Worm (Caenorhabditis elegans) whole organism, L4/young adult: ENCODE measurements around the gene T25B9.3.

Source experiments
- W03F9.2 ChIP-seq: fragments of 150-350 bp; optimal IDR thresholded peaks from 2 replicates; lab custom pipeline; 2014; ENCODE audit warnings: missing biosample characterization, missing genetic modification characterization
- dao-5 ChIP-seq: sonication (generic microtip); optimal IDR thresholded peaks from 2 replicates; lab custom pipeline; 2016; ENCODE audit warnings: missing genotype, missing genetic modification characterization, moderate library complexity, missing compliant biosample characterization
- him-1 ChIP-seq: sonication (generic microtip); optimal IDR thresholded peaks from 2 replicates; lab custom pipeline; 2016; ENCODE audit warnings: missing genotype, missing genetic modification reagents, missing genetic modification characterization, missing compliant biosample characterization

- no peak for TF ChIP-seq W03F9.2 (tag; lab: Kevin White, UChicago)
- TF ChIP-seq dao-5 (tag; lab: Kevin White, UChicago), result no peak
- no peak for TF ChIP-seq him-1 (tag; lab: Kevin White, UChicago)
Observed at ce11 chrIV:10711729-10712128, 32.8 kb upstream of the T25B9.3 start, which contains the start of gene glb-21.
